Fruit fly (Drosophila melanogaster): ENCODE measurements around the gene CG14443.

The CG14443 gene

DNA sequence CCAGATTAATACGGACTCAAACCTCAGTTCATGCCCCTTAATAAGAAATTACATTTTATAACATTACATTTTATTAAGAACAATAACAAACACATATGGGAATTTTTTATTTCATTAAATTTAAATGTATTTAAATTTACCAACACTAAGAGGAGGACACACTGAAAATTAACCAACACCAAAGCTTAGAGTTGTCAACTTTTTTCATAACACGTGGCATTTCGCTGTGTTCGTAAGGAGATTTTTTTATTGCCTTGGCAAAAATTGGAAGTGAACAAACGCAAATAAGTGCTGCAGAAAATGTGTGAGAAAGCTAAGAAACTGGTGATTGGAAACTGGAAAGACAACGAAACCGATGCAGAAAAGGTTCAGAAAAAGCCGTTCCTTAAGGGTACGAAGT lies at the start of gene CG14443:
TSS of gene CG14443 (plus strand) at position 301 of the 400 bp plus-strand sequence.
- TF ChIP-seq CG8478 (optimal IDR thresholded peaks at IDR 0.05) (no peak), CTCF (optimal IDR thresholded peaks at IDR 0.05) (no peak)

DNA sequence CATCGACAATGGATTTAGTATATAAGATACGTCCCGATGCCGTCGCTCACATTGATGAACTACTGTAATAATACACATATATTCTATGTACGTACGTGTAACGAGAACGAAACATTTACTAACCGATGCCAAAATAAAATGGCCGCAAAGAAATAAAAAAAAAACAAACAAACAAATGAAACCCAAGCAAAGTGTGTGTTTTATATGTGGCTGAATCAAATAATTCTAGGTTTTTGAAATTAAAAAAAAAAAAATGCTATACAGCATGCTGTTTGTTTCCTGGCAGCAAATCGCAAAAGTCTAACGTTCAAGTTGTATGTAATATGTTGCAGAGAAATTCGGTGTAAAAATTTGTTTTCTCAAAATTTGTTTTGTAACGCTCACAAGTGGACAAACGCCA lies 44.8 kb upstream of the CG14443 start, which contains the start of gene CG17717:
TSS of gene CG17717 (plus strand) at position 301 of the 400 bp plus-strand sequence.
- no peak for TF ChIP-seq CTCF (optimal IDR thresholded peaks at IDR 0.05)
- no peak for TF ChIP-seq CG8478 (optimal IDR thresholded peaks at IDR 0.05)

DNA sequence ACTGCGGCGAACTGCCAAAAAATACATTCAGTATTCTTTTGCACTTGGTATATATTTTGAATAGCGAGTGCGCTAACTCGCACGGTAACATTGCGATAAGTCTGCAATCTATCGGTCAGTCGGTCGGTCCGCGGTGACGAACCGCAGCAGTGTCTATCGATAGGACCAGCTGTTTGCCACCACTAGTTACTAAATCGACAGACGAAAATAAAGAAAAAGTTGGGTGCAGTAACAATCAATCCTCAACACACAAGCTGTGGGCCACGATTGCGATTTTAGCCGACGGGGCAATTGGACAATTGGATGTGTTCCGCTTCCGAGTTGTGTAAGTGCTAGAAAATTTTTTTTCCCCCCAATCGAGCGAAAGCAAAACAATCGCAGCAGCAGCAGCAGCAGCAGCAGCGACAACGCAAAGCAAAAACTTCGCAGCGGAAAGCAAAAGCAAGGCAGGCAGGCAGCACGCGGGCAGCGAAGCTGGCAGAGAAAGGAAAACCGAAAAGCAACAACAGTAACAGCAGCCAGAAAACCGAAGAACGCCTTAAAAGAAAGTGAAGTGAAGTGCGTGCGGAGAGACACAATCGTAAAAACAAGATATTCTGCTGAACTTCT lies 43.0 kb upstream of the CG14443 start, which contains the start of gene Pat1:
TSS of gene Pat1 (plus strand) at position 96 of the 609 bp plus-strand sequence.
- TF ChIP-seq CTCF (optimal IDR thresholded peaks at IDR 0.05) (peak in 1 of 2 experiments; percentile 20), CG8478 (optimal IDR thresholded peaks at IDR 0.05) (no peak)

DNA sequence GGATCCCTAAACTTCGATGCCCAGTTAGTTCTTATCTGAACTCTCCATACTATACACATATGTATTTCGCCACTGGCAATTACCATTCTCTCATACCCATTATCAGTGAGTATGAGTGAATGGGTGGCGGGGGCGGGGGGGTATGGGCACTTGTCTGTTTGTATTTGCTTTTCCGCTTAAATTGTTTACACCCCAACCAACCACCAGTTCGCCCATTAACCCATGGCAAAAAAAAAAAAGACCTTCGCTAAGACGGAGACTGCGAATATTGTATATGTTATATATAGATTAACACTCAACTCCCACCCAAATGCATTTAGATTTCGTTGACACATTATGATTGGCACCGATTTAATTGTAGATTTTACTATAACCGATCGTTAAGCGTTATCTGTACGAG lies 41.7 kb upstream of the CG14443 start:
- TF ChIP-seq CTCF (optimal IDR thresholded peaks at IDR 0.05) (no peak), CG8478 (optimal IDR thresholded peaks at IDR 0.05) (no peak)

DNA sequence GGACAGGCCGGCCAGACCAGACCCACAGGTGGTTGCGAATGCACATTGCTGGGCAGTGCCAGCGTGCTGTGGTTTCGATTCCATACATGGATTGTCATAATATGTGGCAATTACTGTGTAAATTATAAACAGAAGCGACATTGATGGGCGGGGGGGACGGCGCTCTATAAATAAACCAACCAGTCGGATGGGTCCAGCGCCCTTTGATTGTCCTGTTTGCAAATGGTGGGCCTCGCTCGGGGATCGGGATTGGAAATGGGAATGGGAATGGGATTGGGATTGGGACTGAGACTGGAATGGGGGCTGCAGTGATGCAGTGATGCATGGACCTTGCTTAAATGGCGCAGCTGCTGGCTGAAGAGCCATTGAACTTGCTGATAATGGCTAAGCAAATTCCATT lies 41.0 kb upstream of the CG14443 start:
- no peak for TF ChIP-seq CG8478 (optimal IDR thresholded peaks at IDR 0.05)
- no peak for TF ChIP-seq CTCF (optimal IDR thresholded peaks at IDR 0.05)

DNA sequence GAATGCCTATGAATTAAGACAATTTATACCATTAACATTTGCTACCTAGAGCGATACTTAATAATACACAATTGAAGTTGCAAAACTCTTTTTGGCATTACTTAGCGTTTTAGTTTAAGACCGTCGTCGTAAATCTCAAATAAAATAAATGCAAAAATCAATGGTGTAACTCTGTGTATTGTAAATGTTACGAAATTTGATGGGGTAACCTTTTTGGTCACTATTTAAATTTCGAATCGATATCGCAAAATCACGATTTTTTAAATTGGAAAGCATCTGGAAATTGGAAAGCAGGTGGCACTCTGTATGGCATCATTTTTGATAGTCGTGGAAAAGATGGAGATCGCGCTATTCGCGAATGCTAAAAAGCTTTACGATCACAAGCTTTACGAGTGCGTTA lies 37.0 kb upstream of the CG14443 start, which contains the start of gene APC7:
TSS of gene APC7 (plus strand) at position 301 of the 400 bp plus-strand sequence.
- TF ChIP-seq CG8478 (optimal IDR thresholded peaks at IDR 0.05) = no peak
- no peak for TF ChIP-seq CTCF (optimal IDR thresholded peaks at IDR 0.05)

DNA sequence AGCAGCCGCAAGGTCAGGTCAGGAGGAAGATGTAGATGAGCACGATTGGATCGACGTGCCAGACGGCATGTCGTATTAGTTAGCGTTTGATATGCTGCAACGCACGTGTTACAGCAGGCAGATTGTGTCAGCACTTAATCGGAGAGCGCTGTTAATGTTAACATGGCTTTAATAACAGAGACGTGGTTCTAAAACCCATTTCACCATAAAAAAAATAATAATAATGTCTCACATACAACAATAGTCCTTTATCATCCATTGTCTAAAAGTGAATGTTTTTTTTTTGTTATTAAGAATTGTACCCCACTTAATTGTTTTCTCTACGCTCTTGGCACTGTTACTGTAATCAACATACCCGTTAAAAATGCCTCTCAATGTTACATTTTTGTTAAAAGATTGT lies 34.5 kb upstream of the CG14443 start:
- TF ChIP-seq CG8478 (optimal IDR thresholded peaks at IDR 0.05) = no peak
- TF ChIP-seq CTCF (optimal IDR thresholded peaks at IDR 0.05) = peak in 1 of 2 experiments; percentile 35

DNA sequence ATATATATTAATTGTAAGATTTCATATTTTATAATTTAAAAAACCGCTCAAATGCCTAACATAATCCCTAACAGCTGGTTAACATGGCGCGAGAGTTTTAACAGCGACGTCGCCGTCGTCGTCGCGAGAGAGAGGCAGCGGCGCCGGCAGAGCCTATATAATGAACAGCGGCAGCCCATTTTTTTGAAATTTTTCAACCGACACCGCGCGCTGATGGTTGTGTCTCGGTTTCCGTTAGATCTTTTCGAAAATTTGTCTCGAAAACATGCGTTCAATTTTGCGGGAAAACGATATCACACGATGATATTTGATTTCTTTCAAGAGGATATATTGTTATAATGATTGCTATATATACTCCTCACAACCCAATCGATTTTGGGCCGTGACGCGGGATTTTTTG lies 33.9 kb upstream of the CG14443 start, which contains the start of gene pigs:
TSS of gene pigs (plus strand) at position 183 of the 400 bp plus-strand sequence.
- TF ChIP-seq CG8478 (optimal IDR thresholded peaks at IDR 0.05) (no peak), CTCF (optimal IDR thresholded peaks at IDR 0.05) (no peak)

DNA sequence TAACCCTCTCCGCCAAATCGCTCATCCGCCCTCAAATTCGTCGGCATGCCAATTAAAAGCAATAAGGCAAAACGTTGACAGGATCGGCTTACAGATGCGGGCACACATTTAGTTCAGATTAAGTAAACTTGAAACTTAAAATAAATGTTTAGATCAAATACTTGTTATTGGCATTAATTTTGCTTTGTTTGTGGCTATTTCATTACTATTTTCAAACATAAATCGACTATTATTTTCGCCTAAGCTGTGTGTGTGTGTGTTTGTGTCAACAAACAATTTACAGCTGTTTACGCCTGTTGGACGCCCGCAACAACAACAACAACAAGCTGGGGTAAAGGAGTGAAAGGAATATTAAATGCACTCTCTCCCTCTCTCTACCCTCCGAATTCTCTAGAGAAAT lies 32.6 kb upstream of the CG14443 start:
- TF ChIP-seq CTCF (optimal IDR thresholded peaks at IDR 0.05) (no peak), CG8478 (optimal IDR thresholded peaks at IDR 0.05) (no peak)

DNA sequence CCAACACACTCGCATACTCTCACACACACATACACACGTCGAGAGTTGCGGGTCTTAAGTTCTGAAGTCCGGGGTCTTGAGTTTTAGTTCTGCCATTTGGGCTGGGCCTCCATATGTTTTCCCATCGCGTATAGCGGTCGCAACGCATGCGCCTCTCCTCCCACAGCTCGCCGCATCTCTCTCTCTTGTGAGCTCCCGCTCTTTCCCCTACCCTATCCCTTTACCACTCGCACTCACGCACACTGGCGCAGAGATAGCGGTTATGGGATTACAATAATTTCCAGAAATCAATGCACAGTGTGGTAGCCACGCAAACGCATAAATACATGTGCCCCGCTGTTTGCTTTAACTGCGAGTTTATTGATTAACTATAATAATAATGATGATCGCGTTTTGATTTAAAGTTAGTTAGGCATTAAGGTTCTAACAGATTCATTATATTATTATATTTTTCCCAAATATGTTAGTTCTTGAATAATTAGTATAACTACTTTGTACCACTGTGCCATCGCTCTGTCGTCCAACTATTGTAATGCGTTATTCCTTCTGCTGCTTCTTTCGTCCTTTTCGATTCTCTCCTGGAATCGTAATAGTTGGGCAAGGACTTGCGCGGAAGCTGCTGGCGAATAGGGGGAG lies 32.0 kb upstream of the CG14443 start:
- no peak for TF ChIP-seq CG8478 (optimal IDR thresholded peaks at IDR 0.05)
- no peak for TF ChIP-seq CTCF (optimal IDR thresholded peaks at IDR 0.05)

DNA sequence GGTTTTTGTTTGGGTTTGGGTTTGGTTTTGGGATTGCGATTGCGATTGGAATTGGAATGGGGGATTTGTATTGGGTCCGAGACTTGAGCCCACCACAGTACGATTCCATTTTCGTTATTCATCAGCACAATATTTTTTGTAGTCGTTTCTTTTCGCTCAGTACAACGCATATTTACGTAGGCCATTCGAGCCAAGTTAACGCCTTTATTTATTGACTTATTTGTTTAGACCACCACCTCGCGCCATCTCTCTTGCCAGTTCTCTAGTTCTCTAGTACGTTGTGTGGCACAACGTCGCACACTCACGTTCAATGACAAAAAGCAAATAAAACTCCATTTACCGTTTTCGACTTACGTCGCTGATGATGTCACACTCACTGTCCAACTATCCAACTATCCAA lies 29.1 kb upstream of the CG14443 start:
- TF ChIP-seq CTCF (optimal IDR thresholded peaks at IDR 0.05) (no peak), CG8478 (optimal IDR thresholded peaks at IDR 0.05) (no peak)

DNA sequence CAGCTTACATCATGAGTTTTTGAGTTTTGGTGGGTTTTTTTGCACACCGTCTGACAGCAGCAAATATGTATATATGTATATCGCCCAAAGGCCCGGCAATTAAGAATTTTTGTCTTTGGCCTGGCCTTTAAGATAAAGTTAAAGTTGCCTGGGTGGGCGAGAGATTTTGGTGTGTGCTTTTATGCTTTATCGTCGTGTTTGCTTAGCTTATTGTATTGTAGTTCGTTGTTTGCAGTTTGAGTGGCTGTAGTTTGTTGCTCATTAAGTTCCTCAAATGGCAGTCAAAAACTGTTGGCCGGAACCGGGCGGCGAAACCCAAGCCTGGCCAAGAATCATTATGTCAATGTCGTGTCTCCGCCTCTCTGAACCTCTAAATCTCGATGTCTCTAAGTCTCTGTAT lies 21.9 kb upstream of the CG14443 start:
- TF ChIP-seq CG8478 (optimal IDR thresholded peaks at IDR 0.05) (no peak), CTCF (optimal IDR thresholded peaks at IDR 0.05) (no peak)

DNA sequence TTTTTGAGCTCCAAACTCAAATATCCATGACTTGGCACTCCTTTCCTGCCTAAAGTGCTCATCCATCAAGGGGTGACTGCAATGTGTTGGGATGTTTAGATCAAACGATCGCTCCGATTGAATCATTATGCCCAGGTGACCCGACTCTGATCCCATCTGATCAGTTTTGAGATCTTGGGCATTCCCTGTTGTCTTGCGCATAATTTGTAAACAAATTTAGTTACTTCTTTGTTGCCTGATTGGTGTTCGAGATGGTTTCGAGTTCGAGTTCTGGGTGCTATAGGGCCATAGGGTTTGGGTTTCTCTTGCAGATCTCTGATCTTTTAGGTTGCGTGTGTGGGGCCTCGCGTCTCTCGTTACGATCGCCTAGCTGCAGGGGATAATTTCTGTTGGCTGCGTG lies 21.2 kb upstream of the CG14443 start:
- no peak for TF ChIP-seq CTCF (optimal IDR thresholded peaks at IDR 0.05)
- TF ChIP-seq CG8478 (optimal IDR thresholded peaks at IDR 0.05) = no peak

DNA sequence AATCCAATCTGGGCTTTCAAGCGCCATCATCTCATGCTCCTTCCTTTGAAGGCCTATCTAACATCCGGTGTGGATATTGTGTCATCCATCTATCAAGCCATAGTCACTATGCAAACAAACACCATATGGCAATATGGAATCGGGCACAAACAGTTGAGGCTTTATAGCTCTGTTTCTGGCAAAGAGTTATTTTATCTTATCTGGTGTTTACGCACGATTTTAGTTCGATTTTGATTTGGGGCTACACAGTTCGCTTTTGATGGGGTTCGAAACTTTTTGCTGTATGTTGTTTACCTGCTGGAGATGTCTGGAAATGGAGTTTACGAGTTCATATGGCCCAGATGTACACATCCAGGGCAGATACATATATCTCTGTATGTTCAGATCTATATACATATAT lies 20.2 kb upstream of the CG14443 start:
- TF ChIP-seq CG8478 (optimal IDR thresholded peaks at IDR 0.05) = no peak
- no peak for TF ChIP-seq CTCF (optimal IDR thresholded peaks at IDR 0.05)

DNA sequence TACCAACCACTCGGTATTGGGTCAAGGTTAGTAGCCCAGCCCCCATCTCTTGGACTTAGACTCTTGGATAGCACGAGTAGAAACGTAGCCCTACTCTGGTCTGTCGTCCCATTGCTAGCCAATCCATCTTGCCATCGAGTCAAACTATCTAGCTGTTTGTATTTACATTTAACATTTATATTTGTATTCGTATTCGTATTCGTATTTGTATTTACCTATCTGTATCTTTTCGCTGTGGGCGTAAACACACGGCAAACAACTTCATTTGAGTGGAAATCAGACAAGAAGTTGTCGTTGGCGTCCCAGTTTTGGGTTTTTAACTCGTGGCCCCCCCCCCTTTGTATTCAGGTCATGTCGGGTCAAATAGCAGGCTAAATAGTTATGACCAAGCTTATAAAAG lies 19.5 kb upstream of the CG14443 start:
- TF ChIP-seq CTCF (optimal IDR thresholded peaks at IDR 0.05) (no peak), CG8478 (optimal IDR thresholded peaks at IDR 0.05) (no peak)

DNA sequence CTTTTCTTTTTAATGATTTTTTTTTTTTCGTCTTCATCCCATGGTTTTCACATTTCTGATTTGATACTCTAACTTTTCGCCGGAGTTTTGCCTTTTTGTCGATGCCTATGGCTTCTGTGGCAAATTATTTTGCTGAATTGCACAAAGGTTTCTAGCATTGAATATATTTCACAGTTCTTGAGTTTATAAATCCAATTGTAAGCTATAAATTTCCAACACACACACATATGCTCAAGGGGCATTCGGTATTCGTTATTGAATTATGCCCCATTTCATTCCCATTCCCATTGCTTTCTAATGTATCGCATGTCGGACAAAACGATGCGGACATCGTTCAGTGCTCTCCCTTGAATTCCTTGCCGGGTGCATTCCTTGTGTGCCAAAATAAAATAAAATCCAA lies 18.3 kb upstream of the CG14443 start:
- TF ChIP-seq CTCF (optimal IDR thresholded peaks at IDR 0.05) = no peak
- no peak for TF ChIP-seq CG8478 (optimal IDR thresholded peaks at IDR 0.05)
